Worm (Caenorhabditis elegans): ENCODE measurements around the gene F22H10.2.

DNA sequence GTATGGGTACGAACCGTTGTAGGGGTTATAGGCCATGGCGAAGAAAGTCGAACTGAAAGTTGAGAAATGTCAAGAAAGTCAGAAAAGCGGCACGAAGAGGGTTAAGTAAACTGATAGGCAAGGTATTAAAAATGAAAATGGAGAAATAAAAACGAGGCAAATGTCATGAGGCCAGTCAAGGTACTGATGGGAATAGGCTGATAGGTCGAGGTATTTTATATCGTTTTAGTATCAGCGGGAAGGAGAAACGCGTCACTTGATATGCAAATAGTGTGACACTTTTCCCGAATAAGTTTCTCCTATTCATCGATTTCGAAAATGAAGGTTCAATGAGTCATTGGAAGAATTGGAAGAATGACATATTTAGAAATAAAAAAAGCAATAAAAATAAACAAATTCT, 1.7 kb upstream of the F22H10.2 start, which contains the start of gene F22H10.3:
- TF ChIP-seq nhr-6 (tag; optimal IDR thresholded peaks at IDR 0.05) (no peak), nhr-25 (tag; optimal IDR thresholded peaks at IDR 0.05) (no peak), unc-62 (GFP tag; optimal IDR thresholded peaks at IDR 0.05) (no peak), R02D3.7 (tag; optimal IDR thresholded peaks at IDR 0.05) (no peak), skn-1 (tag; optimal IDR thresholded peaks at IDR 0.05) (no peak)

All from whole organism, L2 larva.